Fruit fly (Drosophila melanogaster) whole organism, embryonic: ENCODE measurements around the gene Mst85C.

Experiments used
- Antp ChIP-seq: fragments of 200-800 bp; sonication (Bioruptor generic); optimal IDR thresholded peaks from 3 replicates; lab custom pipeline; 2016; ENCODE audit warnings: missing biosample characterization, missing genetic modification characterization
- CG10431 ChIP-seq: fragments of 200-800 bp; sonication (Bioruptor generic); optimal IDR thresholded peaks from 3 replicates; lab custom pipeline; 2018; ENCODE audit warnings: missing biosample characterization, mild to moderate bottlenecking, missing genetic modification characterization
- CG10654 ChIP-seq: fragments of 200-800 bp; sonication (Bioruptor generic); optimal IDR thresholded peaks from 2 replicates; lab custom pipeline; 2016; ENCODE audit warnings: missing biosample characterization, missing genetic modification characterization
- CG12236 ChIP-seq: fragments of 200-800 bp; sonication (Bioruptor generic); optimal IDR thresholded peaks from 2 replicates; lab custom pipeline; 2016; ENCODE audit warnings: missing biosample characterization, missing genetic modification characterization
- CG13123 ChIP-seq: fragments of 200-800 bp; sonication (Bioruptor generic); optimal IDR thresholded peaks from 2 replicates; lab custom pipeline; 2016; ENCODE audit warnings: missing biosample characterization, missing genetic modification characterization
- CG15269 ChIP-seq: fragments of 200-800 bp; sonication (Bioruptor generic); optimal IDR thresholded peaks from 2 replicates; lab custom pipeline; 2018; ENCODE audit warnings: missing biosample characterization, mild to moderate bottlenecking, missing genetic modification characterization, moderate library complexity
- CG1647 ChIP-seq: fragments of 200-800 bp; sonication (Bioruptor generic); optimal IDR thresholded peaks from 3 replicates; lab custom pipeline; 2016; ENCODE audit warnings: missing biosample characterization, missing genetic modification characterization
- CG17612 ChIP-seq: fragments of 200-800 bp; sonication (Bioruptor generic); IDR thresholded peaks from 2 replicates; pipeline ENCODE4 v1.3.6; 2022; ENCODE audit warnings: missing biosample characterization, missing genetic modification characterization
- CG2129 ChIP-seq: fragments of 200-800 bp; sonication (Bioruptor generic); IDR thresholded peaks from 2 replicates; pipeline ENCODE4 v1.3.6; 2022; ENCODE audit warnings: missing biosample characterization, missing genetic modification characterization; ENCODE audit not compliant: partially characterized antibody
- CG2202 ChIP-seq: fragments of 200-800 bp; sonication (Bioruptor generic); optimal IDR thresholded peaks from 2 replicates; lab custom pipeline; 2018; ENCODE audit warnings: missing biosample characterization, mild to moderate bottlenecking, missing genetic modification characterization
- CG32767 ChIP-seq: fragments of 200-800 bp; sonication (Bioruptor generic); IDR thresholded peaks from 2 replicates; pipeline ENCODE4 v1.3.6; 2022; ENCODE audit warnings: missing biosample characterization, missing genetic modification characterization
- CG3847 ChIP-seq: fragments of 200-800 bp; sonication (Bioruptor generic); IDR thresholded peaks from 2 replicates; pipeline ENCODE4 v1.3.6; 2022; ENCODE audit warnings: missing biosample characterization, missing genetic modification characterization
- CG4328 ChIP-seq: fragments of 200-800 bp; sonication (Bioruptor generic); optimal IDR thresholded peaks from 3 replicates; lab custom pipeline; 2017; ENCODE audit warnings: missing biosample characterization, missing genetic modification reagents, missing genetic modification characterization
- CG6272 ChIP-seq: fragments of 200-800 bp; sonication (Bioruptor generic); IDR thresholded peaks from 2 replicates; pipeline ENCODE4 v1.3.6; 2022; ENCODE audit warnings: missing biosample characterization, missing genetic modification characterization
- CG7745 ChIP-seq: fragments of 200-800 bp; sonication (Bioruptor generic); optimal IDR thresholded peaks from 2 replicates; lab custom pipeline; 2018; ENCODE audit warnings: missing biosample characterization, mild to moderate bottlenecking, missing genetic modification characterization, moderate library complexity
- CG8944 ChIP-seq: fragments of 200-800 bp; sonication (Bioruptor generic); optimal IDR thresholded peaks from 3 replicates; lab custom pipeline; 2016; ENCODE audit warnings: missing biosample characterization, missing genetic modification characterization
- CG9609 ChIP-seq: fragments of 200-800 bp; sonication (Bioruptor generic); optimal IDR thresholded peaks from 3 replicates; lab custom pipeline; 2016; ENCODE audit warnings: missing biosample characterization, missing genetic modification characterization
- CG9727 ChIP-seq: fragments of 200-800 bp; sonication (Bioruptor generic); optimal IDR thresholded peaks from 3 replicates; lab custom pipeline; 2017; ENCODE audit warnings: missing biosample characterization, mild to moderate bottlenecking, missing genetic modification characterization
- CG9817 ChIP-seq: fragments of 200-800 bp; sonication (Bioruptor generic); optimal IDR thresholded peaks from 2 replicates; lab custom pipeline; 2018; ENCODE audit warnings: missing biosample characterization, mild to moderate bottlenecking, missing genetic modification characterization, moderate library complexity
- CoRest ChIP-seq: fragments of 200-800 bp; sonication (Bioruptor generic); optimal IDR thresholded peaks from 3 replicates; lab custom pipeline; 2018; ENCODE audit warnings: missing biosample characterization, mild to moderate bottlenecking, missing genetic modification characterization, moderate library complexity
- Dref ChIP-seq: fragments of 200-800 bp; sonication (Bioruptor generic); IDR thresholded peaks from 2 replicates; pipeline ENCODE4 v1.3.6; 2022; ENCODE audit warnings: missing biosample characterization, missing genetic modification characterization
- Ets97D ChIP-seq: fragments of 200-800 bp; sonication (Bioruptor generic); optimal IDR thresholded peaks from 3 replicates; lab custom pipeline; 2016; ENCODE audit warnings: missing biosample characterization, missing genetic modification characterization
- Fer3 ChIP-seq: fragments of 200-800 bp; sonication (Bioruptor generic); optimal IDR thresholded peaks from 2 replicates; lab custom pipeline; 2018; ENCODE audit warnings: missing biosample characterization, mild to moderate bottlenecking, missing genetic modification characterization, moderate library complexity
- GATAe ChIP-seq: fragments of 200-800 bp; sonication (Bioruptor generic); conservative IDR thresholded peaks from 2 replicates; pipeline ENCODE4 v1.3.6; 2022; ENCODE audit warnings: missing biosample characterization, missing genetic modification characterization
- Hmr ChIP-seq: fragments of 200-800 bp; sonication (Bioruptor generic); optimal IDR thresholded peaks from 3 replicates; lab custom pipeline; 2017; ENCODE audit warnings: mild to moderate bottlenecking, missing biosample characterization, missing genetic modification reagents, missing genetic modification characterization
- Jarid2 ChIP-seq: fragments of 200-800 bp; sonication (Bioruptor generic); optimal IDR thresholded peaks from 3 replicates; lab custom pipeline; 2017; ENCODE audit warnings: mild to moderate bottlenecking, missing biosample characterization, missing genetic modification reagents, missing genetic modification characterization
- MBD-R2 ChIP-seq: fragments of 200-800 bp; sonication (Bioruptor generic); IDR thresholded peaks from 2 replicates; pipeline ENCODE4 v1.3.6; 2022; ENCODE audit warnings: missing biosample characterization, missing genetic modification characterization
- NFAT ChIP-seq: fragments of 200-800 bp; sonication (Bioruptor generic); IDR thresholded peaks from 2 replicates; pipeline ENCODE4 v1.3.6; 2022; ENCODE audit warnings: missing biosample characterization, missing genetic modification characterization
- Nf-YC ChIP-seq: fragments of 200-800 bp; optimal IDR thresholded peaks from 3 replicates; lab custom pipeline; 2019; ENCODE audit warnings: missing biosample characterization, mild to moderate bottlenecking, missing genetic modification characterization, moderate library complexity
- Six4 ChIP-seq: fragments of 200-800 bp; sonication (Bioruptor generic); optimal IDR thresholded peaks from 2 replicates; lab custom pipeline; 2016; ENCODE audit warnings: missing biosample characterization, missing genetic modification characterization
- chm ChIP-seq: fragments of 200-800 bp; sonication (Bioruptor generic); IDR thresholded peaks from 2 replicates; pipeline ENCODE4 v1.3.6; 2022; ENCODE audit warnings: missing biosample characterization, missing genetic modification characterization
- cwo ChIP-seq: fragments of 200-800 bp; sonication (Bioruptor generic); optimal IDR thresholded peaks from 3 replicates; lab custom pipeline; 2017; ENCODE audit warnings: missing biosample characterization, missing genetic modification characterization, mild to moderate bottlenecking, moderate library complexity, missing genetic modification reagents
- dimm ChIP-seq: fragments of 200-800 bp; sonication (Bioruptor generic); IDR thresholded peaks from 2 replicates; pipeline ENCODE4 v1.3.6; 2022; ENCODE audit warnings: missing biosample characterization, missing genetic modification characterization
- dysf ChIP-seq: fragments of 200-800 bp; sonication (Bioruptor generic); IDR thresholded peaks from 3 replicates; pipeline ENCODE4 v1.3.6; 2022; ENCODE audit warnings: missing biosample characterization, missing genetic modification characterization
- fd102C ChIP-seq: fragments of 200-800 bp; sonication (Bioruptor generic); optimal IDR thresholded peaks from 2 replicates; lab custom pipeline; 2018; ENCODE audit warnings: missing biosample characterization, mild to moderate bottlenecking, missing genetic modification characterization, moderate library complexity
- fd96Cb ChIP-seq: fragments of 200-800 bp; sonication (Bioruptor generic); optimal IDR thresholded peaks from 2 replicates; lab custom pipeline; 2018; ENCODE audit warnings: missing biosample characterization, mild to moderate bottlenecking, missing genetic modification characterization, moderate library complexity
- gcm2 ChIP-seq: fragments of 200-800 bp; sonication (Bioruptor generic); optimal IDR thresholded peaks from 2 replicates; lab custom pipeline; 2016; ENCODE audit warnings: missing biosample characterization, missing genetic modification characterization
- gem ChIP-seq: fragments of 200-800 bp; sonication (Bioruptor generic); optimal IDR thresholded peaks from 2 replicates; lab custom pipeline; 2019; ENCODE audit warnings: missing biosample characterization, mild to moderate bottlenecking, missing genetic modification characterization, moderate library complexity
- hth ChIP-seq: fragments of >200 bp; optimal IDR thresholded peaks from 2 replicates; lab custom pipeline; 2017; ENCODE audit warnings: inconsistent platforms
- inv ChIP-seq: fragments of 200-800 bp; sonication (Bioruptor generic); IDR thresholded peaks from 2 replicates; pipeline ENCODE4 v1.3.6; 2022; ENCODE audit warnings: missing biosample characterization, missing genetic modification characterization; ENCODE audit not compliant: partially characterized antibody
- knrl ChIP-seq: fragments of 200-800 bp; sonication (Bioruptor generic); IDR thresholded peaks from 3 replicates; pipeline ENCODE4 v1.3.6; 2022; ENCODE audit warnings: missing biosample characterization, missing genetic modification characterization; ENCODE audit not compliant: partially characterized antibody
- lmd ChIP-seq: fragments of 200-800 bp; sonication (Bioruptor generic); IDR thresholded peaks from 2 replicates; pipeline ENCODE4 v1.3.6; 2022; ENCODE audit warnings: missing biosample characterization, missing genetic modification characterization
- maf-S ChIP-seq: fragments of 200-800 bp; sonication (Bioruptor generic); optimal IDR thresholded peaks from 2 replicates; lab custom pipeline; 2016; ENCODE audit warnings: missing biosample characterization, missing genetic modification characterization
- pb ChIP-seq: fragments of 200-800 bp; sonication (Bioruptor generic); optimal IDR thresholded peaks from 3 replicates; lab custom pipeline; 2016; ENCODE audit warnings: missing biosample characterization, missing genetic modification characterization
- pum ChIP-seq: fragments of 200-800 bp; sonication (Bioruptor generic); optimal IDR thresholded peaks from 2 replicates; lab custom pipeline; 2016; ENCODE audit warnings: missing biosample characterization, missing genetic modification characterization
- seq ChIP-seq: fragments of 200-800 bp; sonication (Bioruptor generic); IDR thresholded peaks from 2 replicates; pipeline ENCODE4 v1.3.6; 2022; ENCODE audit warnings: missing biosample characterization, missing genetic modification characterization
- sisA ChIP-seq: fragments of 200-800 bp; sonication (Bioruptor generic); IDR thresholded peaks from 2 replicates; pipeline ENCODE4 v1.3.6; 2022; ENCODE audit warnings: missing biosample characterization, missing genetic modification characterization
- so ChIP-seq: fragments of 200-800 bp; sonication (Bioruptor generic); IDR thresholded peaks from 3 replicates; pipeline ENCODE4 v1.3.6; 2022; ENCODE audit warnings: missing biosample characterization, missing genetic modification characterization
- sqz ChIP-seq: fragments of 200-800 bp; sonication (Bioruptor generic); optimal IDR thresholded peaks from 3 replicates; lab custom pipeline; 2018; ENCODE audit warnings: missing biosample characterization, mild to moderate bottlenecking, missing genetic modification characterization
- stwl ChIP-seq: fragments of 200-800 bp; sonication (Bioruptor generic); optimal IDR thresholded peaks from 3 replicates; lab custom pipeline; 2018; ENCODE audit warnings: missing biosample characterization, mild to moderate bottlenecking, missing genetic modification characterization, moderate library complexity
- zfh2 ChIP-seq: fragments of 200-800 bp; sonication (Bioruptor generic); optimal IDR thresholded peaks from 2 replicates; lab custom pipeline; 2016; ENCODE audit warnings: missing biosample characterization, missing genetic modification characterization

The Mst85C gene

DNA sequence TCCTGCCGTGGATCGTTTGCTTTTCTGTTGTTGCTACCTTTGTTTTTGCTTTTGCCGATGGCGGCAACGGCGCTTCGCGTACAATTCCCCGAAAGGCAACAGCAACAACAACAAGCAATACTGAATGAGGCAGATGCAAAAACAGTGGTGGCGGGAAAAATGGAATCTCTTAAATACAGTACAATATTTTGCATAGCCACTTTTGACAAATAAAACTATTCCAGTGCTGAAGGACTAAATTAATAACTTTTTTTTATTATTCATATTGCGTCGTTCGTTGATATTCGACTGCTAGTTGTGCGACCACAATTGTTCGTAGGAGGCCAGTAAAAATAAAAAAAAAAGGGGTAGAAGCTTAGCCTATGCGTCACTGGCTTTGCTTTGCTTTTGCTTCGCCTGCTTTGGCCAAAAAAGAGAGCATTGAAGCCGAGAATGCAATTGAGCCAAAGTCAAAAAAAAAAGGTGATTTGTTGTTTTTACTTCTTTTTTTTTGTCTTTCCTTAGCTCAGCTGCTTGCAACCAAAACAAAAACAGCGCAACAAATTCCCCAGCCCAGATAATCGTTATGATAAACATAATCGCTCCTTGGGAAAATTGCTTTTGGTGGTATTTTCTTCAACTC lies 16.5 kb upstream of the Mst85C start (continued):
- TF ChIP-seq MBD-R2 (GFP tag; lab: Robert Waterston, UW) (peak; percentile 85), CG2202 (tag; lab: Kevin White, UChicago) (peak; percentile 61), CG17612 (no peak), CG13123 (GFP tag; lab: Kevin White, UChicago) (peak; percentile 68), CG9609 (peak; percentile 66), NFAT (GFP tag; lab: Robert Waterston, UW) (peak; percentile 84), CG1647 (GFP tag; lab: Kevin White, UChicago) (peak; percentile 88), fd102C (GFP tag; lab: Kevin White, UChicago) (no peak), knrl (GFP tag; lab: Robert Waterston, UW) (no peak), CG10431 (no peak), pum (GFP tag; lab: Kevin White, UChicago) (peak; percentile 82), Hmr (GFP tag; lab: Kevin White, UChicago) (peak; percentile 87), CG7745 (tag; lab: Kevin White, UChicago) (no peak), Antp (GFP tag; lab: Kevin White, UChicago) (peak; percentile 79), CG2129 (no peak), hth (lab: Kevin White, UChicago) (no peak), maf-S (peak; percentile 69), CG3847 (GFP tag; lab: Robert Waterston, UW) (peak; percentile 86), zfh2 (GFP tag; lab: Kevin White, UChicago) (peak; percentile 83), lmd (GFP tag; lab: Robert Waterston, UW) (peak; percentile 89), CG32767 (peak; percentile 90), stwl (tag; lab: Kevin White, UChicago) (no peak), GATAe (peak; percentile 30; the same call in 1 of the 2 replicates), CG4328 (GFP tag; lab: Kevin White, UChicago) (no peak), so (GFP tag; lab: Robert Waterston, UW) (peak; percentile 92), CG12236 (GFP tag; lab: Kevin White, UChicago) (peak; percentile 65), gcm2 (peak; percentile 85), CG10654 (peak; percentile 81), Dref (GFP tag; lab: Robert Waterston, UW) (no peak), Six4 (GFP tag; lab: Kevin White, UChicago) (peak; percentile 68), CG8944 (GFP tag; lab: Kevin White, UChicago) (peak; percentile 45), Nf-YC (tag; lab: Kevin White, UChicago) (peak; percentile 30), fd96Cb (peak; percentile 87), CG6272 (GFP tag; lab: Robert Waterston, UW) (peak; percentile 80), Ets97D (GFP tag; lab: Kevin White, UChicago) (peak; percentile 38), Fer3 (tag; lab: Kevin White, UChicago) (peak; percentile 90), sqz (GFP tag; lab: Kevin White, UChicago) (peak; percentile 95), dimm (no peak; the same call in 1 of the 2 replicates), Jarid2 (GFP tag; lab: Kevin White, UChicago) (peak; percentile 52), CG9727 (GFP tag; lab: Kevin White, UChicago) (peak; percentile 80), inv (GFP tag; lab: Robert Waterston, UW) (no peak), gem (tag; lab: Kevin White, UChicago) (peak; percentile 91), seq (GFP tag; lab: Robert Waterston, UW) (peak; percentile 94), dysf (GFP tag; lab: Robert Waterston, UW) (peak; percentile 93), cwo (GFP tag; lab: Kevin White, UChicago) (peak; percentile 83), sisA (GFP tag; lab: Robert Waterston, UW) (peak; percentile 91), CG15269 (tag; lab: Kevin White, UChicago) (peak; percentile 91), chm (GFP tag; lab: Robert Waterston, UW) (peak; percentile 88), pb (GFP tag; lab: Kevin White, UChicago) (peak; percentile 76), CG9817 (tag; lab: Kevin White, UChicago) (peak; percentile 73), CoRest (tag; lab: Kevin White, UChicago) (peak; percentile 84)
